Fruit fly (Drosophila melanogaster): Measurements from ENCODE around the gene CG8925.

CG8925 gene

DNA sequence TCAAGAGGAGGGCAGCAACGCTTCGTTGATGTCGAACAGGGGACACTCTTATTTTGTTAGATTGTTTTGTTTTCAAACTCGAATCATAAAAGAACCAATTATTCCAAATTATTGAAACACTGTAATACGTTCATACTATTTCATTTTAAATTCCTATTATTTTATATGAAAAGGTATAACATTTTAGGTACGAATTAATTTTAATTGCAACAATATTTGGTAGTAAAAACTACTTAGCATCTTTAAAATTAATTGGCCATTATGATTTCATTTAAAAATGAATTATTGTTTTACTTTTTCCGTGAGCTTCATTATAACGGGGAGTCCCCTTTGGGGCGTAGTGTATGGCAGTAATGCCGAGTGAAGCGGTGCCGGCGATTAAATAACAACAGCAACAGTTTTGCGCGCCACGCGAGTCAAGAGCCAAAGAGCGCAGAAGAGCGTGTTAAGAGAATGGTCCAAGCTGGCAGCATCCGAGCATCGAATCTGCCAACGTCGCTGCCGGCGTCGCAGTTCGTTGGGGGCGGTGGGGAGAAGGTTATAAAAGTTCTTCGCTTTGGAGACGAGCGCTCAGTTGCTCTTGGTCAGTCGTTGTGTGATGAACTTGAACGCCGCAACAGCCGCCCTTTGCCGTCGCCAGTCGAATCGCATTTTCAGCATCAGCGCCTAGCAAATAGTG, 14.1 kb upstream of the CG8925 start (continued):
- TF ChIP-seq Smox (GFP tag; optimal IDR thresholded peaks at IDR 0.05) (peak; percentile 72), vri (GFP tag; optimal IDR thresholded peaks at IDR 0.05) (peak; percentile 94), CG31627 (GFP tag; optimal IDR thresholded peaks at IDR 0.05) (peak; percentile 52), CG8632 (GFP tag; optimal IDR thresholded peaks at IDR 0.05) (peak; percentile 69), CG11294 (GFP tag; IDR thresholded peaks at IDR 0.05) (peak; percentile 11; the same call in 1 of the 2 replicates), Lpt (GFP tag; optimal IDR thresholded peaks at IDR 0.05) (peak; percentile 26), Ets96B (tag; optimal IDR thresholded peaks at IDR 0.05) (peak; percentile 55), CG6808 (GFP tag; optimal IDR thresholded peaks at IDR 0.05) (peak; percentile 63), dac (GFP tag; optimal IDR thresholded peaks at IDR 0.05) (peak; percentile 45), dsx (GFP tag; optimal IDR thresholded peaks at IDR 0.05; ENCODE audit: poor library complexity, severe bottlenecking) (peak; percentile 59), Blimp-1 (GFP tag; optimal IDR thresholded peaks at IDR 0.05) (peak; percentile 47), CG10669 (GFP tag; optimal IDR thresholded peaks at IDR 0.05) (peak; percentile 57), Eip93F (GFP tag; optimal IDR thresholded peaks at IDR 0.05) (no peak), CG6854 (GFP tag; optimal IDR thresholded peaks at IDR 0.05) (no peak), lz (GFP tag; optimal IDR thresholded peaks at IDR 0.05) (peak; percentile 61), CG1621 (tag; optimal IDR thresholded peaks at IDR 0.05) (peak; percentile 15), CG6163 (GFP tag; IDR thresholded peaks at IDR 0.05) (peak; percentile 45; the same call in 1 of the 3 replicates), net (GFP tag; optimal IDR thresholded peaks at IDR 0.05) (peak; percentile 68), CG3032 (tag; optimal IDR thresholded peaks at IDR 0.05) (peak; percentile 58), CG6276 (GFP tag; optimal IDR thresholded peaks at IDR 0.05) (peak; percentile 70), Hr4 (GFP tag; optimal IDR thresholded peaks at IDR 0.05) (peak; percentile 70), svp (GFP tag) (peak; percentile 87), Eip75B (GFP tag; optimal IDR thresholded peaks at IDR 0.05) (peak; percentile 70), Ets21C (GFP tag; optimal IDR thresholded peaks at IDR 0.05) (peak; percentile 48)

DNA sequence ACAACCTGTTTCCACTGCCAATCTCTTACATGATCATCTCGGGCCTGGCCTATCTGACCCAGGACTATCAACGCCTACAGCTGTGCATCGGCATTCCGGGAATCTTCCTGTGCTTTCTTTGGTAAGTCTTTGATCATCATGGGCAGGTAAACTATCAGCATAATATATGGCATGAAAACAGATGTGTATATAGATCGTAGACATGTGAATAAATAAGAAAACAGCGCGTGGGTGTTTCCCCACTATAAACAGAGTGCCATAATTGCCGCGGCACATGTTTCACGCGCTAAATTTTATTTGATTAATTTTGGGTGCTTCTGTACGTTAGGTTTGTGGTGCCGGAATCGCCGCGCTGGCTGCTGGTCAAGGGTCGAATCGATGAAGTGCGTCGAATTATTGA, 3.7 kb upstream of the CG8925 start:
- no peak for TF ChIP-seq net (GFP tag; optimal IDR thresholded peaks at IDR 0.05)
- no peak for TF ChIP-seq esn (GFP tag; optimal IDR thresholded peaks at IDR 0.05)
- no peak for TF ChIP-seq Lpt (GFP tag; optimal IDR thresholded peaks at IDR 0.05)

DNA sequence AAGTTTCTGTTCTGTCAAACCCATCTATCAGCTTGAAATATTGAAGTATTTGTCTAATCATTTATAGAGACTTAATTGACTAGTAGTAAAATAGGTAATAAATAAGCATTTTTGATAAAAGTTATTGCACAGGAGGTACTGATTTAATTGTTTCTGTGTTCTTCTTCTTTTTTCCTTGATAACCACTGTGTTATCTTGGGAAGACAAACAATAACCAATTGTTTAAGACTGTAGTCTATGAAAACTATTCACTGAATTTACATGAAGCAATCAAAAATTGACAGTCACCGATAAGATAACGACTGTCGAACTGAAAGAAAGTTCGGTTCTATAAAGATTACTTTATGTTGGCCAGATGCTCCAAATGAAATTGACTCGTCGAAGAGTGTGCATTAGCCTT, 1.7 kb downstream of the CG8925 start:
- TF ChIP-seq Ets96B (tag; optimal IDR thresholded peaks at IDR 0.05) (no peak), Hr39 (GFP tag; optimal IDR thresholded peaks at IDR 0.05) (no peak), fd85E (GFP tag; optimal IDR thresholded peaks at IDR 0.05) (no peak), Gug (GFP tag; IDR thresholded peaks at IDR 0.05) (no peak), eg (GFP tag; IDR thresholded peaks at IDR 0.05) (no peak), achi (GFP tag; optimal IDR thresholded peaks at IDR 0.05) (no peak), Eip78C (GFP tag) (no peak), spab (GFP tag; optimal IDR thresholded peaks at IDR 0.05) (no peak), CG6854 (GFP tag; optimal IDR thresholded peaks at IDR 0.05) (no peak), CG4318 (GFP tag; optimal IDR thresholded peaks at IDR 0.05) (no peak), CG34406 (GFP tag; optimal IDR thresholded peaks at IDR 0.05) (no peak)

DNA sequence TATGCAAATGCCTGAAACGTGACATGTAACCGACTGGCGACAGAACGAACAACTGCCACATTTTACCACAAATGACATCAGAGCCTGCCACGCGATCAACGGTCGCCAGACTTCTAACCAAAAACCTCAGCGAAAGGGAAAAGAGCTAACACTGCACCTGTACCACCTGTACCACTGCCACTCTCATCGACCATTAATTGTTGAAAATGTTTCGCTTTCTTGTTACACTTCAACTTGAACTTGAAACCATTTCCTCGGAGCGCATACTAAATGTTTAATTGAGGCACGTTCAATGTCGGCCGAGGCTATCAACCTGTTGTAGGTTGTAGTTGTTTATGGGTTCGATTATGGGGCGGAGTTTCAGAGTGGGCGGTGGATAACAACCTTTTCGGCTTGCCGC, 4.7 kb downstream of the CG8925 start:
- TF ChIP-seq dsx (GFP tag; optimal IDR thresholded peaks at IDR 0.05; ENCODE audit: poor library complexity, severe bottlenecking) (no peak), Lpt (GFP tag; optimal IDR thresholded peaks at IDR 0.05) (no peak), CG6792 (GFP tag; optimal IDR thresholded peaks at IDR 0.05) (no peak), fd59A (GFP tag; optimal IDR thresholded peaks at IDR 0.05) (no peak), salr (GFP tag; optimal IDR thresholded peaks at IDR 0.05) (no peak), dac (GFP tag; optimal IDR thresholded peaks at IDR 0.05) (no peak), CG11762 (GFP tag; optimal IDR thresholded peaks at IDR 0.05; ENCODE audit: insufficient read depth) (no peak), Ets96B (tag; optimal IDR thresholded peaks at IDR 0.05) (no peak), CG3032 (tag; optimal IDR thresholded peaks at IDR 0.05) (no peak), Blimp-1 (GFP tag; optimal IDR thresholded peaks at IDR 0.05) (no peak), Gug (GFP tag; IDR thresholded peaks at IDR 0.05) (no peak), CG10631 (GFP tag; optimal IDR thresholded peaks at IDR 0.05) (no peak), CG1621 (tag; optimal IDR thresholded peaks at IDR 0.05) (no peak), Met (GFP tag; optimal IDR thresholded peaks at IDR 0.05) (no peak), CG10669 (GFP tag; optimal IDR thresholded peaks at IDR 0.05) (no peak), Ets21C (GFP tag; optimal IDR thresholded peaks at IDR 0.05) (no peak), CG8319 (GFP tag; optimal IDR thresholded peaks at IDR 0.05) (no peak), Hr4 (GFP tag; optimal IDR thresholded peaks at IDR 0.05) (no peak), pdm3 (GFP tag; optimal IDR thresholded peaks at IDR 0.05) (no peak)
